Fruit fly (Drosophila melanogaster) whole organism, embryonic: Measurements from ENCODE around the gene Shc.

Experiments
- Atf6 ChIP-seq: fragments of 200-800 bp; sonication (Bioruptor generic); IDR thresholded peaks from 2 replicates; pipeline ENCODE4 v1.3.6; 2022; ENCODE audit warnings: missing biosample characterization, missing genetic modification characterization
- Bdp1 ChIP-seq: fragments of 200-800 bp; sonication (Bioruptor generic); optimal IDR thresholded peaks from 3 replicates; lab custom pipeline; 2016; ENCODE audit warnings: missing biosample characterization, missing genetic modification characterization
- CG11247 ChIP-seq: fragments of 200-800 bp; sonication (Bioruptor generic); IDR thresholded peaks from 2 replicates; pipeline ENCODE4 v1.3.6; 2022; ENCODE audit warnings: missing biosample characterization, missing genetic modification characterization
- CG12219 ChIP-seq: fragments of 200-800 bp; sonication (Bioruptor generic); optimal IDR thresholded peaks from 3 replicates; lab custom pipeline; 2018; ENCODE audit warnings: missing biosample characterization, mild to moderate bottlenecking, missing genetic modification characterization
- CG13424 ChIP-seq: fragments of 200-800 bp; sonication (Bioruptor generic); optimal IDR thresholded peaks from 2 replicates; lab custom pipeline; 2019; ENCODE audit warnings: missing biosample characterization, mild to moderate bottlenecking, missing genetic modification characterization, moderate library complexity
- CG17568 ChIP-seq: fragments of 200-800 bp; sonication (Bioruptor generic); optimal IDR thresholded peaks from 2 replicates; lab custom pipeline; 2018; ENCODE audit warnings: missing biosample characterization, mild to moderate bottlenecking, missing genetic modification characterization, moderate library complexity
- CG17802 ChIP-seq: fragments of 200-800 bp; sonication (Bioruptor generic); optimal IDR thresholded peaks from 2 replicates; lab custom pipeline; 2018; ENCODE audit warnings: missing biosample characterization, mild to moderate bottlenecking, missing genetic modification characterization, moderate library complexity
- CG18599 ChIP-seq: fragments of 200-800 bp; sonication (Bioruptor generic); optimal IDR thresholded peaks from 3 replicates; lab custom pipeline; 2017; ENCODE audit warnings: missing biosample characterization, missing genetic modification characterization, mild to moderate bottlenecking, moderate library complexity, missing genetic modification reagents
- CG2129 ChIP-seq: fragments of 200-800 bp; sonication (Bioruptor generic); IDR thresholded peaks from 2 replicates; pipeline ENCODE4 v1.3.6; 2022; ENCODE audit warnings: missing biosample characterization, missing genetic modification characterization; ENCODE audit not compliant: partially characterized antibody
- CG2889 ChIP-seq: fragments of 200-800 bp; sonication (Bioruptor generic); IDR thresholded peaks from 3 replicates; pipeline ENCODE4 v1.3.6; 2022; ENCODE audit warnings: missing biosample characterization, missing genetic modification characterization
- CG31365 ChIP-seq: fragments of 200-800 bp; sonication (Bioruptor generic); optimal IDR thresholded peaks from 2 replicates; lab custom pipeline; 2018; ENCODE audit warnings: missing biosample characterization, mild to moderate bottlenecking, missing genetic modification characterization
- CG34224 ChIP-seq: fragments of 200-800 bp; sonication (Bioruptor generic); IDR thresholded peaks from 3 replicates; pipeline ENCODE4 v1.3.6; 2022; ENCODE audit warnings: missing biosample characterization, missing genetic modification characterization; ENCODE audit not compliant: partially characterized antibody
- CG4328 ChIP-seq: fragments of 200-800 bp; sonication (Bioruptor generic); optimal IDR thresholded peaks from 3 replicates; lab custom pipeline; 2017; ENCODE audit warnings: missing biosample characterization, missing genetic modification reagents, missing genetic modification characterization
- CG4404 ChIP-seq: fragments of 200-800 bp; sonication (Bioruptor generic); IDR thresholded peaks from 2 replicates; pipeline ENCODE4 v1.3.6; 2022; ENCODE audit warnings: missing biosample characterization, missing genetic modification characterization
- CG4617 ChIP-seq: fragments of 200-800 bp; sonication (Bioruptor generic); optimal IDR thresholded peaks from 3 replicates; lab custom pipeline; 2016; ENCODE audit warnings: missing biosample characterization, missing genetic modification characterization, borderline replicate concordance
- CG7839 ChIP-seq: fragments of 200-800 bp; sonication (Bioruptor generic); optimal IDR thresholded peaks from 3 replicates; lab custom pipeline; 2018; ENCODE audit warnings: missing biosample characterization, mild to moderate bottlenecking, missing genetic modification characterization, moderate library complexity
- CG8388 ChIP-seq: fragments of 200-800 bp; sonication (Bioruptor generic); optimal IDR thresholded peaks from 2 replicates; lab custom pipeline; 2019; ENCODE audit warnings: missing biosample characterization, mild to moderate bottlenecking, missing genetic modification characterization, moderate library complexity
- CoRest ChIP-seq: fragments of 200-800 bp; sonication (Bioruptor generic); optimal IDR thresholded peaks from 3 replicates; lab custom pipeline; 2018; ENCODE audit warnings: missing biosample characterization, mild to moderate bottlenecking, missing genetic modification characterization, moderate library complexity
- Dref ChIP-seq: fragments of 200-800 bp; sonication (Bioruptor generic); IDR thresholded peaks from 2 replicates; pipeline ENCODE4 v1.3.6; 2022; ENCODE audit warnings: missing biosample characterization, missing genetic modification characterization
- Fer3 ChIP-seq: fragments of 200-800 bp; sonication (Bioruptor generic); optimal IDR thresholded peaks from 2 replicates; lab custom pipeline; 2018; ENCODE audit warnings: missing biosample characterization, mild to moderate bottlenecking, missing genetic modification characterization, moderate library complexity
- Gsc ChIP-seq: fragments of 200-800 bp; sonication (Bioruptor generic); IDR thresholded peaks from 2 replicates; pipeline ENCODE4 v1.3.6; 2022; ENCODE audit warnings: missing biosample characterization, missing genetic modification characterization
- Gug ChIP-seq: fragments of 200-800 bp; sonication (Bioruptor generic); IDR thresholded peaks from 4 replicates; pipeline ENCODE4 v1.3.6; 2022; ENCODE audit warnings: missing biosample characterization, missing genetic modification characterization
- HLH3B ChIP-seq: fragments of 200-800 bp; sonication (Bioruptor generic); IDR thresholded peaks from 2 replicates; pipeline ENCODE4 v1.3.6; 2022; ENCODE audit warnings: missing biosample characterization, missing genetic modification characterization
- Kr ChIP-seq: fragments of 200-800 bp; sonication (Bioruptor generic); optimal IDR thresholded peaks from 2 replicates; lab custom pipeline; 2017; ENCODE audit warnings: missing biosample characterization, mild to moderate bottlenecking, missing genetic modification characterization
- Max ChIP-seq: fragments of 200-800 bp; sonication (Bioruptor generic); optimal IDR thresholded peaks from 2 replicates; lab custom pipeline; 2016; ENCODE audit warnings: missing biosample characterization, mild to moderate bottlenecking, missing genetic modification characterization
- Oli ChIP-seq: fragments of 200-800 bp; sonication (Bioruptor generic); optimal IDR thresholded peaks from 2 replicates; lab custom pipeline; 2018; ENCODE audit warnings: missing biosample characterization, mild to moderate bottlenecking, missing genetic modification characterization, moderate library complexity
- Optix ChIP-seq: fragments of 200-800 bp; sonication (Bioruptor generic); IDR thresholded peaks from 3 replicates; pipeline ENCODE4 v1.3.6; 2022; ENCODE audit warnings: missing biosample characterization, missing genetic modification characterization
- Sin3A ChIP-seq: fragments of >200 bp; optimal IDR thresholded peaks from 2 replicates; lab custom pipeline; 2018
- ac ChIP-seq: fragments of 200-800 bp; sonication (Bioruptor generic); optimal IDR thresholded peaks from 3 replicates; lab custom pipeline; 2017; ENCODE audit warnings: missing biosample characterization, mild to moderate bottlenecking, missing genetic modification characterization
- ap ChIP-seq: fragments of 200-800 bp; sonication (Bioruptor generic); IDR thresholded peaks from 2 replicates; pipeline ENCODE4 v1.3.6; 2022; ENCODE audit warnings: missing biosample characterization, missing genetic modification characterization
- ase ChIP-seq: fragments of 200-800 bp; sonication (Bioruptor generic); IDR thresholded peaks from 3 replicates; pipeline ENCODE4 v1.3.6; 2022; ENCODE audit warnings: missing biosample characterization, missing genetic modification characterization
- az2 ChIP-seq: fragments of 200-800 bp; sonication (Bioruptor generic); optimal IDR thresholded peaks from 3 replicates; lab custom pipeline; 2016; ENCODE audit warnings: missing biosample characterization, missing genetic modification characterization
- chn ChIP-seq: fragments of 200-800 bp; sonication (Bioruptor generic); optimal IDR thresholded peaks from 2 replicates; lab custom pipeline; 2016; ENCODE audit warnings: missing biosample characterization, missing genetic modification characterization
- grn ChIP-seq: fragments of 200-800 bp; sonication (Bioruptor generic); optimal IDR thresholded peaks from 3 replicates; lab custom pipeline; 2017; ENCODE audit warnings: missing biosample characterization, missing genetic modification characterization
- hbn ChIP-seq: fragments of 200-800 bp; sonication (Bioruptor generic); IDR thresholded peaks from 2 replicates; pipeline ENCODE4 v1.3.6; 2022; ENCODE audit warnings: missing biosample characterization, missing genetic modification characterization; ENCODE audit not compliant: partially characterized antibody
- hth ChIP-seq: fragments of >200 bp; optimal IDR thresholded peaks from 2 replicates; lab custom pipeline; 2017; ENCODE audit warnings: inconsistent platforms
- insv ChIP-seq, 2 experiments: fragments of 200-800 bp; sonication (Bioruptor generic); optimal IDR thresholded peaks; 3 replicates each; lab custom pipeline; 2016 to 2018; ENCODE audit warnings: missing biosample characterization in 2 of 2, missing genetic modification characterization in 2 of 2
- jigr1 ChIP-seq: fragments of 200-800 bp; sonication (Bioruptor generic); IDR thresholded peaks from 3 replicates; pipeline ENCODE4 v1.3.6; 2022; ENCODE audit warnings: missing biosample characterization, missing genetic modification characterization
- jumu ChIP-seq: fragments of 200-800 bp; sonication (Bioruptor generic); optimal IDR thresholded peaks from 3 replicates; lab custom pipeline; 2016; ENCODE audit warnings: missing biosample characterization, missing genetic modification characterization
- kay ChIP-seq: fragments of 200-800 bp; sonication (Bioruptor generic); optimal IDR thresholded peaks from 2 replicates; lab custom pipeline; 2016; ENCODE audit warnings: missing biosample characterization, missing genetic modification characterization
- mirr ChIP-seq: fragments of 200-800 bp; sonication (Bioruptor generic); optimal IDR thresholded peaks from 3 replicates; lab custom pipeline; 2018; ENCODE audit warnings: missing biosample characterization, mild to moderate bottlenecking, missing genetic modification characterization
- nerfin-2 ChIP-seq: fragments of 200-800 bp; sonication (Bioruptor generic); IDR thresholded peaks from 2 replicates; pipeline ENCODE4 v1.3.6; 2022; ENCODE audit warnings: missing biosample characterization, missing genetic modification characterization; ENCODE audit not compliant: partially characterized antibody
- odd ChIP-seq: fragments of 200-800 bp; sonication (Bioruptor generic); optimal IDR thresholded peaks from 2 replicates; lab custom pipeline; 2017; ENCODE audit warnings: missing biosample characterization, mild to moderate bottlenecking, missing genetic modification characterization
- phol ChIP-seq: fragments of 200-800 bp; sonication (Bioruptor generic); optimal IDR thresholded peaks from 3 replicates; lab custom pipeline; 2018; ENCODE audit warnings: missing biosample characterization, mild to moderate bottlenecking, missing genetic modification characterization, moderate library complexity
- psq ChIP-seq: fragments of 200-800 bp; sonication (Bioruptor generic); optimal IDR thresholded peaks from 2 replicates; lab custom pipeline; 2017; ENCODE audit warnings: missing biosample characterization, missing genetic modification characterization
- run ChIP-seq: fragments of 200-800 bp; sonication (Bioruptor generic); optimal IDR thresholded peaks from 3 replicates; lab custom pipeline; 2018; ENCODE audit warnings: missing biosample characterization, mild to moderate bottlenecking, missing genetic modification characterization
- sd ChIP-seq: fragments of 200-800 bp; sonication (Bioruptor generic); optimal IDR thresholded peaks from 3 replicates; lab custom pipeline; 2018; ENCODE audit warnings: missing biosample characterization, mild to moderate bottlenecking, missing genetic modification characterization, moderate library complexity
- sna ChIP-seq: fragments of 200-800 bp; sonication (Bioruptor generic); IDR thresholded peaks from 2 replicates; pipeline ENCODE4 v1.3.6; 2022; ENCODE audit warnings: missing biosample characterization, missing genetic modification characterization; ENCODE audit not compliant: partially characterized antibody
- tgo ChIP-seq: fragments of 200-800 bp; sonication (Bioruptor generic); IDR thresholded peaks from 3 replicates; pipeline ENCODE4 v1.3.6; 2022; ENCODE audit warnings: missing biosample characterization, missing genetic modification characterization
- wor ChIP-seq: fragments of 200-800 bp; sonication (Bioruptor generic); IDR thresholded peaks from 2 replicates; pipeline ENCODE4 v1.3.6; 2022; ENCODE audit warnings: missing biosample characterization, missing genetic modification characterization
- zfh2 ChIP-seq: fragments of 200-800 bp; sonication (Bioruptor generic); optimal IDR thresholded peaks from 2 replicates; lab custom pipeline; 2016; ENCODE audit warnings: missing biosample characterization, missing genetic modification characterization

Gene Shc

DNA sequence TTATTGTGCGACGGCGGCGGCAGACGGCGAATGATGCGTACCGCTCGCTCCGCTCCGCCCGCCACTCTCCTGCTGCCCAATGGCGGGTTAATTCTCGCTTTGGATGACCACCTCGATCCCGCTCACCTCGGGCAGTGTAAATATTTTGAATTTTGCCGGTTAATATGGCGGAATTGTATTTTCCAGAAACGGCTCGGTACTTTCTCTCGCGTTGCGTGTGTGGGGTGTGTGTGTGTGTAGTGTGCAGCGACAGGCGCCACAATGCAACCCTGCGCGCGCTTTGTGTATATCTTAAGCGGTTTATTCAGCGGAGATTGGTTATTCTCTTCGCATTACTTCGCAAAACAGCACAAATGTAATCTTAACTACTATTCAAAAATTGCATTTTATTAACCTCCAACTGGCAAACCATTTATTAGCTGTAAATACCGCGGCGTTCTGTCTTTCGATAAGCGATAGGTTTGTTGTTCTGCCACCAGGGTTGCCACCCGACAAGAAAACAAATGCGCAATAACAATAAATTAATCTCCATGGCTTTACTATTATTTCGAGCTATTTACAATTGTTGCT, 29.1 kb downstream of the Shc start, which contains the start of the genes phol and CG3552 (continued):
- TF ChIP-seq CG13424 (peak; percentile 10), phol (peak; percentile 87), HLH3B (GFP tag; lab: Robert Waterston, UW) (no peak), zfh2 (no peak), CG17568 (GFP tag; lab: Kevin White, UChicago) (no peak), sna (GFP tag; lab: Robert Waterston, UW) (peak; percentile 66; the same call in 1 of the 2 replicates), grn (GFP tag; lab: Kevin White, UChicago) (no peak), nerfin-2 (GFP tag; lab: Robert Waterston, UW) (no peak), CG7839 (tag; lab: Kevin White, UChicago) (no peak), ase (GFP tag; lab: Robert Waterston, UW) (no peak), CG11247 (GFP tag; lab: Robert Waterston, UW) (no peak), Gsc (GFP tag; lab: Robert Waterston, UW) (no peak), CoRest (tag; lab: Kevin White, UChicago) (peak; percentile 24), tgo (GFP tag; lab: Robert Waterston, UW) (no peak), Optix (GFP tag; lab: Robert Waterston, UW) (no peak), chn (no peak), CG12219 (GFP tag; lab: Kevin White, UChicago) (no peak), CG2889 (no peak), mirr (no peak), ac (GFP tag; lab: Kevin White, UChicago) (no peak), CG17802 (tag; lab: Kevin White, UChicago) (no peak), sd (tag; lab: Kevin White, UChicago) (peak; percentile 51), ap (GFP tag; lab: Robert Waterston, UW) (no peak), kay (GFP tag; lab: Kevin White, UChicago) (no peak), Atf6 (GFP tag; lab: Robert Waterston, UW) (no peak), Kr (GFP tag; lab: Kevin White, UChicago) (no peak), CG31365 (no peak), Oli (tag; lab: Kevin White, UChicago) (no peak), az2 (GFP tag; lab: Kevin White, UChicago) (no peak), run (no peak), odd (no peak), CG4404 (GFP tag; lab: Robert Waterston, UW) (no peak), Bdp1 (GFP tag; lab: Kevin White, UChicago) (no peak), CG34224 (0 out of 3 replicates have a peak, but pooled peaks have one; percentile 41), wor (GFP tag; lab: Robert Waterston, UW) (no peak), psq (no peak), Gug (no peak), hbn (no peak), Fer3 (tag; lab: Kevin White, UChicago) (no peak), jumu (GFP tag; lab: Kevin White, UChicago) (no peak), CG18599 (GFP tag; lab: Kevin White, UChicago) (no peak), CG8388 (GFP tag; lab: Kevin White, UChicago) (no peak), hth (no peak), Dref (GFP tag; lab: Robert Waterston, UW) (peak; percentile 64), insv (GFP tag; optimal IDR thresholded peaks at IDR 0.05; lab: Kevin White, UChicago) (peak in 1 of 2 experiments; percentile 17), Sin3A (peak; percentile 84), jigr1 (GFP tag; lab: Robert Waterston, UW) (no peak), CG4617 (peak; percentile 92), CG4328 (GFP tag; lab: Kevin White, UChicago) (no peak), Max (no peak), CG2129 (GFP tag; lab: Robert Waterston, UW) (no peak)
